Worm (Caenorhabditis elegans): ENCODE data around the gene str-108.

str-108 gene

ce11 chrV:16121451-16121850 lies 44.6 kb upstream of the str-108 start:
- no peak for TF ChIP-seq pha-4 (tag; optimal IDR thresholded peaks at IDR 0.05)
- TF ChIP-seq mec-3 (tag; optimal IDR thresholded peaks at IDR 0.05; ENCODE audit: borderline replicate concordance): no peak
- TF ChIP-seq eyg-1 (tag; optimal IDR thresholded peaks at IDR 0.05): no peak
- TF ChIP-seq Y22D7AL.16 (tag; optimal IDR thresholded peaks at IDR 0.05): no peak
- no peak for TF ChIP-seq hlh-8 (tag; optimal IDR thresholded peaks at IDR 0.05)
- TF ChIP-seq F13H6.1 (tag; optimal IDR thresholded peaks at IDR 0.05): no peak
- TF ChIP-seq nhr-11 (tag; optimal IDR thresholded peaks at IDR 0.05): no peak

- TF ChIP-seq ceh-18 (tag; optimal IDR thresholded peaks at IDR 0.05): no peak
- TF ChIP-seq Y22D7AL.16 (tag; optimal IDR thresholded peaks at IDR 0.05): no peak
- TF ChIP-seq gmeb-2 (tag; optimal IDR thresholded peaks at IDR 0.05): no peak
- TF ChIP-seq sox-4 (tag; optimal IDR thresholded peaks at IDR 0.05): no peak
- TF ChIP-seq hlh-30 (tag; optimal IDR thresholded peaks at IDR 0.05; ENCODE audit: insufficient read depth): no peak
Observed at ce11 chrV:16124739-16125138, 41.3 kb upstream of the str-108 start, which contains the start of gene nhr-111. Gene nhr-111, minus strand, starts transcription at chrV:16124839.

- TF ChIP-seq unc-3 (GFP tag; conservative IDR thresholded peaks at IDR 0.05) (no peak), unc-3 (tag; optimal IDR thresholded peaks at IDR 0.05) (no peak), tbx-7 (tag; optimal IDR thresholded peaks at IDR 0.05) (no peak), K02D7.2 (tag; optimal IDR thresholded peaks at IDR 0.05) (no peak), lim-6 (tag; optimal IDR thresholded peaks at IDR 0.05) (no peak), ttx-3 (tag; optimal IDR thresholded peaks at IDR 0.05) (no peak), Y22D7AL.16 (tag; optimal IDR thresholded peaks at IDR 0.05) (no peak), pat-9 (tag; optimal IDR thresholded peaks at IDR 0.05) (no peak), syd-9 (tag; optimal IDR thresholded peaks at IDR 0.05) (no peak), ceh-45 (GFP tag; IDR thresholded peaks at IDR 0.05) (no peak), fkh-6 (tag; optimal IDR thresholded peaks at IDR 0.05) (no peak), odd-2 (tag; optimal IDR thresholded peaks at IDR 0.05) (no peak), K09A11.1 (tag; optimal IDR thresholded peaks at IDR 0.05; ENCODE audit: insufficient read depth) (no peak)
Observed at ce11 chrV:16127401-16127800, 38.6 kb upstream of the str-108 start, which contains the start of gene fbxa-143. Gene fbxa-143, minus strand, starts transcription at chrV:16127501.

ce11 chrV:16129116-16129515 lies 36.9 kb upstream of the str-108 start:
- no peak for TF ChIP-seq F13H6.1 (tag; optimal IDR thresholded peaks at IDR 0.05)
- TF ChIP-seq mec-3 (tag; optimal IDR thresholded peaks at IDR 0.05; ENCODE audit: borderline replicate concordance): no peak
- no peak for TF ChIP-seq K09A11.1 (tag; optimal IDR thresholded peaks at IDR 0.05; ENCODE audit: insufficient read depth)
- TF ChIP-seq npax-4 (tag; optimal IDR thresholded peaks at IDR 0.05): no peak
- no peak for TF ChIP-seq Y22D7AL.16 (tag; optimal IDR thresholded peaks at IDR 0.05)
- TF ChIP-seq ets-4 (tag; optimal IDR thresholded peaks at IDR 0.05): no peak
- no peak for TF ChIP-seq ceh-6 (GFP tag; optimal IDR thresholded peaks at IDR 0.05)
- no peak for TF ChIP-seq sdc-2 (tag; optimal IDR thresholded peaks at IDR 0.05)
- no peak for TF ChIP-seq zip-5 (tag; optimal IDR thresholded peaks at IDR 0.05)
- no peak for TF ChIP-seq nhr-232 (tag; optimal IDR thresholded peaks at IDR 0.05)
- TF ChIP-seq lim-6 (tag; optimal IDR thresholded peaks at IDR 0.05): no peak

DNA sequence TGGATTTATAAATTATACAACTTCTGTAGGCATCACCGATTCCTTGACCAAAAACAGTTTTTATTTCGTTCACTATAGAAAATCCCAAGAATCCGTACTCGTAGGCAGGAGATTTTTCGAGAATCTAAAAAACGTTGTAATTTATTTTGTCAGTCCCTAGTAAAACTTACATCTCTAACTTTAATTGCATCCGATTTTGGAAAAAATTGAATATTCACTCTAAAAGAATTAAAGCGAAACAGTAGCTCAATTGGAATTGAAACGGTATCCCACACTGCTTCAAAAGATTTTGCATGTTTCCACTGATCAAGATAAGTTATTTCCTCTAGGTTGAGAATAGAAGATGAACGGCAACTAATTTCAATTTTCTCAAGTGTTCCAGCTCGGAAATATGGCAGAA lies 34.8 kb upstream of the str-108 start, which contains the start of gene fbxa-142:
TSS of gene fbxa-142 (minus strand) at position 101 of the 400 bp plus-strand sequence.
- TF ChIP-seq pha-2 (tag; optimal IDR thresholded peaks at IDR 0.05) (no peak), eyg-1 (tag; optimal IDR thresholded peaks at IDR 0.05) (no peak), K09A11.1 (tag; optimal IDR thresholded peaks at IDR 0.05; ENCODE audit: insufficient read depth) (no peak), fkh-6 (tag; optimal IDR thresholded peaks at IDR 0.05) (no peak), unc-42 (tag; optimal IDR thresholded peaks at IDR 0.05) (no peak), hlh-15 (tag; optimal IDR thresholded peaks at IDR 0.05) (no peak), sdc-2 (tag; optimal IDR thresholded peaks at IDR 0.05) (no peak), pqm-1 (tag; optimal IDR thresholded peaks at IDR 0.05) (no peak), ceh-30 (tag; optimal IDR thresholded peaks at IDR 0.05) (no peak), ref-2 (tag; optimal IDR thresholded peaks at IDR 0.05) (no peak), ceh-9 (tag; optimal IDR thresholded peaks at IDR 0.05) (no peak), ceh-24 (tag; optimal IDR thresholded peaks at IDR 0.05) (no peak), ceh-14 (tag; optimal IDR thresholded peaks at IDR 0.05) (no peak), pros-1 (tag; optimal IDR thresholded peaks at IDR 0.05) (no peak), lin-11 (tag; optimal IDR thresholded peaks at IDR 0.05) (no peak)
